Fruit fly (Drosophila melanogaster) whole organism, embryonic: ENCODE results near the gene CG10337.

Experiments
- BtbVII ChIP-seq: fragments of 200-800 bp; sonication (Bioruptor generic); optimal IDR thresholded peaks from 3 replicates; lab custom pipeline; 2017; ENCODE audit warnings: missing biosample characterization, mild to moderate bottlenecking, missing genetic modification characterization
- CG1024 ChIP-seq: fragments of 200-800 bp; sonication (Bioruptor generic); IDR thresholded peaks from 2 replicates; pipeline ENCODE4 v1.3.6; 2022; ENCODE audit warnings: missing biosample characterization, missing genetic modification characterization
- CG10959 ChIP-seq: fragments of 200-800 bp; sonication (Bioruptor generic); IDR thresholded peaks from 2 replicates; pipeline ENCODE4 v1.3.6; 2022; ENCODE audit warnings: missing biosample characterization, missing genetic modification characterization
- CG12744 ChIP-seq: fragments of 200-800 bp; sonication (Bioruptor generic); optimal IDR thresholded peaks from 2 replicates; lab custom pipeline; 2016; ENCODE audit warnings: missing biosample characterization, missing genetic modification characterization
- CG12769 ChIP-seq: fragments of 200-800 bp; sonication (Bioruptor generic); optimal IDR thresholded peaks from 2 replicates; lab custom pipeline; 2019; ENCODE audit warnings: missing biosample characterization, mild to moderate bottlenecking, missing genetic modification characterization, moderate library complexity
- CG13624 ChIP-seq: fragments of 200-800 bp; sonication (Bioruptor generic); optimal IDR thresholded peaks from 2 replicates; lab custom pipeline; 2016; ENCODE audit warnings: missing biosample characterization, missing genetic modification characterization
- CG17328 ChIP-seq: fragments of 200-800 bp; sonication (Bioruptor generic); IDR thresholded peaks from 2 replicates; pipeline ENCODE4 v1.3.6; 2022; ENCODE audit warnings: missing biosample characterization, missing genetic modification characterization
- CG18476 ChIP-seq: fragments of 200-800 bp; sonication (Bioruptor generic); optimal IDR thresholded peaks from 2 replicates; lab custom pipeline; 2016; ENCODE audit warnings: missing biosample characterization, mild to moderate bottlenecking, missing genetic modification characterization
- CG31365 ChIP-seq: fragments of 200-800 bp; sonication (Bioruptor generic); optimal IDR thresholded peaks from 2 replicates; lab custom pipeline; 2018; ENCODE audit warnings: missing biosample characterization, mild to moderate bottlenecking, missing genetic modification characterization
- CG32772 ChIP-seq: fragments of 200-800 bp; sonication (Bioruptor generic); IDR thresholded peaks from 2 replicates; pipeline ENCODE4 v1.3.6; 2022; ENCODE audit warnings: missing biosample characterization, missing genetic modification characterization
- CG34376 ChIP-seq: fragments of 200-800 bp; sonication (Bioruptor generic); optimal IDR thresholded peaks from 2 replicates; lab custom pipeline; 2018; ENCODE audit warnings: missing biosample characterization, mild to moderate bottlenecking, missing genetic modification characterization
- CG3847 ChIP-seq: fragments of 200-800 bp; sonication (Bioruptor generic); IDR thresholded peaks from 2 replicates; pipeline ENCODE4 v1.3.6; 2022; ENCODE audit warnings: missing biosample characterization, missing genetic modification characterization
- CG5953 ChIP-seq: fragments of 200-800 bp; sonication (Bioruptor generic); IDR thresholded peaks from 2 replicates; pipeline ENCODE4 v1.3.6; 2022; ENCODE audit warnings: missing biosample characterization, missing genetic modification characterization
- CG6765 ChIP-seq: fragments of 200-800 bp; sonication (Bioruptor generic); optimal IDR thresholded peaks from 3 replicates; lab custom pipeline; 2017; ENCODE audit warnings: missing biosample characterization, mild to moderate bottlenecking, missing genetic modification characterization
- CG7963 ChIP-seq: fragments of 200-800 bp; sonication (Bioruptor generic); IDR thresholded peaks from 3 replicates; pipeline ENCODE4 v1.3.6; 2022; ENCODE audit warnings: missing biosample characterization, missing genetic modification characterization; ENCODE audit not compliant: partially characterized antibody
- CG8765 ChIP-seq: fragments of 200-800 bp; sonication (Bioruptor generic); IDR thresholded peaks from 2 replicates; pipeline ENCODE4 v1.3.6; 2022; ENCODE audit warnings: missing biosample characterization, missing genetic modification characterization
- CG9932 ChIP-seq: fragments of 200-800 bp; sonication (Bioruptor generic); IDR thresholded peaks from 2 replicates; pipeline ENCODE4 v1.3.6; 2022; ENCODE audit warnings: missing biosample characterization, missing genetic modification characterization
- Camta ChIP-seq: fragments of 200-800 bp; sonication (Bioruptor generic); optimal IDR thresholded peaks from 2 replicates; lab custom pipeline; 2016; ENCODE audit warnings: missing biosample characterization, missing genetic modification characterization
- Dip2 ChIP-seq: fragments of 200-800 bp; sonication (Bioruptor generic); IDR thresholded peaks from 2 replicates; pipeline ENCODE4 v1.3.6; 2022; ENCODE audit warnings: missing biosample characterization, missing genetic modification characterization
- Hey ChIP-seq: fragments of 200-800 bp; sonication (Bioruptor generic); optimal IDR thresholded peaks from 3 replicates; lab custom pipeline; 2018; ENCODE audit warnings: missing biosample characterization, mild to moderate bottlenecking, missing genetic modification characterization
- Kr ChIP-seq: fragments of 200-800 bp; sonication (Bioruptor generic); optimal IDR thresholded peaks from 2 replicates; lab custom pipeline; 2017; ENCODE audit warnings: missing biosample characterization, mild to moderate bottlenecking, missing genetic modification characterization
- Lpt ChIP-seq: fragments of >200 bp; optimal IDR thresholded peaks from 2 replicates; lab custom pipeline; 2018; ENCODE audit warnings: missing biosample characterization, missing genetic modification characterization
- Med ChIP-seq: fragments of 200-800 bp; sonication (Bioruptor generic); peaks from one replicate; lab custom pipeline; 2016; ENCODE audit warnings: missing biosample characterization, missing genetic modification characterization, mild to moderate bottlenecking, inconsistent platforms, moderate library complexity
- Mrtf ChIP-seq: fragments of 200-800 bp; sonication (Bioruptor generic); IDR thresholded peaks from 3 replicates; pipeline ENCODE4 v1.3.6; 2022; ENCODE audit warnings: missing biosample characterization, missing genetic modification characterization
- Pdp1 ChIP-seq, 2 experiments: fragments of 200-800 bp; sonication (Bioruptor generic); optimal IDR thresholded peaks; 3 replicates each; lab custom pipeline; 2016; ENCODE audit warnings: missing biosample characterization in 2 of 2, missing genetic modification characterization in 2 of 2, mild to moderate bottlenecking in 1 of 2, moderate library complexity in 1 of 2
- Sox102F ChIP-seq: fragments of 200-800 bp; sonication (Bioruptor generic); optimal IDR thresholded peaks from 2 replicates; lab custom pipeline; 2018; ENCODE audit warnings: missing biosample characterization, mild to moderate bottlenecking, missing genetic modification characterization, moderate library complexity
- TFAM ChIP-seq: fragments of 200-800 bp; sonication (Bioruptor generic); optimal IDR thresholded peaks from 2 replicates; lab custom pipeline; 2017; ENCODE audit warnings: missing biosample characterization, missing genetic modification characterization, inconsistent platforms
- bcd ChIP-seq: fragments of 200-800 bp; sonication (Bioruptor generic); optimal IDR thresholded peaks from 2 replicates; lab custom pipeline; 2017; ENCODE audit warnings: missing biosample characterization, mild to moderate bottlenecking, missing genetic modification characterization
- cg ChIP-seq: fragments of 200-800 bp; sonication (Bioruptor generic); optimal IDR thresholded peaks from 3 replicates; lab custom pipeline; 2019; ENCODE audit warnings: missing biosample characterization, mild to moderate bottlenecking, missing genetic modification characterization, moderate library complexity
- cwo ChIP-seq: fragments of 200-800 bp; sonication (Bioruptor generic); optimal IDR thresholded peaks from 3 replicates; lab custom pipeline; 2017; ENCODE audit warnings: missing biosample characterization, missing genetic modification characterization, mild to moderate bottlenecking, moderate library complexity, missing genetic modification reagents
- dmrt11E ChIP-seq: fragments of 200-800 bp; sonication (Bioruptor generic); optimal IDR thresholded peaks from 3 replicates; lab custom pipeline; 2018; ENCODE audit warnings: missing biosample characterization, mild to moderate bottlenecking, missing genetic modification characterization, moderate library complexity
- exex ChIP-seq: fragments of 200-800 bp; sonication (Bioruptor generic); optimal IDR thresholded peaks from 4 replicates; lab custom pipeline; 2018; ENCODE audit warnings: missing biosample characterization, mild to moderate bottlenecking, missing genetic modification characterization, moderate library complexity
- gcm ChIP-seq: fragments of 200-800 bp; sonication (Bioruptor generic); optimal IDR thresholded peaks from 2 replicates; lab custom pipeline; 2019; ENCODE audit warnings: missing biosample characterization, mild to moderate bottlenecking, missing genetic modification characterization, moderate library complexity
- grn ChIP-seq: fragments of 200-800 bp; sonication (Bioruptor generic); optimal IDR thresholded peaks from 3 replicates; lab custom pipeline; 2017; ENCODE audit warnings: missing biosample characterization, missing genetic modification characterization
- mam ChIP-seq: fragments of 200-800 bp; sonication (Bioruptor generic); optimal IDR thresholded peaks from 3 replicates; lab custom pipeline; 2016; ENCODE audit warnings: missing biosample characterization, missing genetic modification characterization
- nerfin-1 ChIP-seq: fragments of 200-800 bp; sonication (Bioruptor generic); optimal IDR thresholded peaks from 3 replicates; lab custom pipeline; 2019; ENCODE audit warnings: missing biosample characterization, mild to moderate bottlenecking, missing genetic modification characterization, moderate library complexity
- odd ChIP-seq: fragments of 200-800 bp; sonication (Bioruptor generic); optimal IDR thresholded peaks from 2 replicates; lab custom pipeline; 2017; ENCODE audit warnings: missing biosample characterization, mild to moderate bottlenecking, missing genetic modification characterization
- peb ChIP-seq: fragments of 200-800 bp; sonication (Bioruptor generic); IDR thresholded peaks from 2 replicates; pipeline ENCODE4 v1.3.6; 2022; ENCODE audit warnings: missing biosample characterization, missing genetic modification characterization
- schlank ChIP-seq: fragments of 200-800 bp; sonication (Bioruptor generic); optimal IDR thresholded peaks from 2 replicates; lab custom pipeline; 2018; ENCODE audit warnings: missing biosample characterization, mild to moderate bottlenecking, missing genetic modification characterization
- scrt ChIP-seq: fragments of 200-800 bp; sonication (Bioruptor generic); optimal IDR thresholded peaks from 2 replicates; lab custom pipeline; 2018; ENCODE audit warnings: missing biosample characterization, mild to moderate bottlenecking, missing genetic modification characterization, moderate library complexity
- sd ChIP-seq: fragments of 200-800 bp; sonication (Bioruptor generic); optimal IDR thresholded peaks from 3 replicates; lab custom pipeline; 2018; ENCODE audit warnings: missing biosample characterization, mild to moderate bottlenecking, missing genetic modification characterization, moderate library complexity
- sens ChIP-seq: fragments of 200-800 bp; sonication (Bioruptor generic); peaks from one replicate; lab custom pipeline; 2016; ENCODE audit warnings: missing biosample characterization, missing genetic modification characterization
- sens-2 ChIP-seq: fragments of 200-800 bp; sonication (Bioruptor generic); IDR thresholded peaks from 2 replicates; pipeline ENCODE4 v1.3.6; 2022; ENCODE audit warnings: missing biosample characterization, missing genetic modification characterization
- shn ChIP-seq: fragments of 200-800 bp; sonication (Bioruptor generic); optimal IDR thresholded peaks from 3 replicates; lab custom pipeline; 2016; ENCODE audit warnings: missing biosample characterization, missing genetic modification characterization
- sim ChIP-seq: fragments of 200-800 bp; sonication (Bioruptor generic); IDR thresholded peaks from 2 replicates; pipeline ENCODE4 v1.3.6; 2022; ENCODE audit warnings: missing biosample characterization, missing genetic modification characterization
- slp2 ChIP-seq: fragments of 200-800 bp; sonication (Bioruptor generic); optimal IDR thresholded peaks from 2 replicates; lab custom pipeline; 2016; ENCODE audit warnings: missing biosample characterization, missing genetic modification characterization
- sug ChIP-seq: fragments of 200-800 bp; optimal IDR thresholded peaks from 2 replicates; lab custom pipeline; 2019; ENCODE audit warnings: missing biosample characterization, mild to moderate bottlenecking, missing genetic modification characterization, moderate library complexity
- tup ChIP-seq: fragments of 200-800 bp; sonication (Bioruptor generic); optimal IDR thresholded peaks from 2 replicates; lab custom pipeline; 2016; ENCODE audit warnings: missing biosample characterization, mild to moderate bottlenecking, missing genetic modification characterization, moderate library complexity
- yki ChIP-seq: fragments of >200 bp; optimal IDR thresholded peaks from 3 replicates; lab custom pipeline; 2018
- z ChIP-seq: fragments of 200-800 bp; sonication (Bioruptor generic); IDR thresholded peaks from 3 replicates; pipeline ENCODE4 v1.3.6; 2022; ENCODE audit warnings: missing biosample characterization, missing genetic modification characterization

Gene CG10337

DNA sequence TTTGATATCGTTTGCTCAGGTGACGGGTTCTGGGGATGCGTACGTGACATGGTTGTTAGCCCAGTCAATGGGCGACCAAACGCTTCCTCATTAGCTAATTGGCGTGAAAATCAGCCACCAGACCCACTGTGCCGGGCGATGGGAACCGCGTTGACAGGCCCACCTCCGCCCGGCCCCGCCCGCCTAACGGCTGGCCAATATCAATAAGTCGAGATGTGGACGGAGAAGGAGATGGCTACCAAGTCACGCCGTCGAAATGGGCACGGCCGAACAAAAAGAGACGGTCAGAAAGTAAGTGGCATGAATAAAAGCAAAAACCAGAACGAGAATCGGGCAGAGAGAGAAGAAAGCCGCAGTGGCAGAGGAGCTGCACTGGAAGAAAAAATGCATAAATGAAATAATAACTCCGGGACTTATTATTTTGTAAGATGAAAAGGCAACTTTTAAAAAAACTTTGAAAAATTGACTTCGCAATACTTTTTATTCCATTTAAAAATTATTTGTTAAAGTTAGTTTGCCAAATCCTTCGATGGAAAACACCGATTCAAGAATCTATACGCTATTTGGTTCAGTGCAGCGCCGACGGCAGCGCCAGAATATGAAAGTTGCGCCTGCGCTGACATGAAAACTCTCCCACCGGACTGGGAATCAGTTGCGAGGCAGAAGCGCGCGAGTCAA is 8.8 kb downstream of the CG10337 start, which contains the start of gene CG13082 (continued):
- TF ChIP-seq BtbVII (GFP tag; lab: Kevin White, UChicago) (no peak), CG13624 (GFP tag; lab: Kevin White, UChicago) (no peak), CG6765 (GFP tag; lab: Kevin White, UChicago) (no peak), scrt (GFP tag; lab: Kevin White, UChicago) (no peak), Sox102F (GFP tag; lab: Kevin White, UChicago) (peak; percentile 42), tup (GFP tag; lab: Kevin White, UChicago) (peak; percentile 10), CG9932 (GFP tag; lab: Robert Waterston, UW) (no peak), odd (GFP tag; lab: Kevin White, UChicago) (no peak), CG31365 (tag; lab: Kevin White, UChicago) (no peak), bcd (GFP tag; lab: Kevin White, UChicago) (peak; percentile 39), slp2 (GFP tag; lab: Kevin White, UChicago) (peak; percentile 40), sens-2 (GFP tag; lab: Robert Waterston, UW) (no peak), peb (GFP tag; lab: Robert Waterston, UW) (0 out of 2 replicates have a peak, but pooled peaks have one; percentile 38), dmrt11E (peak; percentile 74), z (GFP tag; lab: Robert Waterston, UW) (no peak), CG10959 (GFP tag; lab: Robert Waterston, UW) (0 out of 2 replicates have a peak, but pooled peaks have one; percentile 18), yki (no peak), TFAM (GFP tag; lab: Kevin White, UChicago) (no peak), mam (GFP tag; lab: Kevin White, UChicago) (no peak), CG18476 (GFP tag; lab: Kevin White, UChicago) (no peak)

dm6 chr2L:19535234-19535633 is 11.5 kb downstream of the CG10337 start, which contains the start of gene CG31697:
TSS of gene CG31697 (plus strand) at chr2L:19535448.
- peak; percentile 56 for TF ChIP-seq sens (GFP tag; lab: Kevin White, UChicago)
- TF ChIP-seq Pdp1 (GFP tag; optimal IDR thresholded peaks at IDR 0.05; lab: Kevin White, UChicago) = peak in 1 of 2 experiments; percentile 8
- TF ChIP-seq exex (tag; lab: Kevin White, UChicago) = peak; percentile 78
- TF ChIP-seq CG12744 (GFP tag; lab: Kevin White, UChicago) = no peak
- TF ChIP-seq CG17328 = no peak
- TF ChIP-seq cwo = peak; percentile 75
- no peak for TF ChIP-seq CG3847
- no peak for TF ChIP-seq CG1024 (GFP tag; lab: Robert Waterston, UW)
- no peak for TF ChIP-seq CG8765
- no peak for TF ChIP-seq cg
- peak; percentile 21 for TF ChIP-seq grn
- no peak for TF ChIP-seq Mrtf
- TF ChIP-seq CG7963 (GFP tag; lab: Robert Waterston, UW) = no peak
- TF ChIP-seq Dip2 (GFP tag; lab: Robert Waterston, UW) = no peak
- no peak for TF ChIP-seq schlank
- TF ChIP-seq Camta (GFP tag; lab: Kevin White, UChicago) = no peak
- no peak for TF ChIP-seq gcm (GFP tag; lab: Kevin White, UChicago)
- no peak for TF ChIP-seq Lpt
- no peak for TF ChIP-seq sim (GFP tag; lab: Robert Waterston, UW)
- TF ChIP-seq sd (tag; lab: Kevin White, UChicago) = peak; percentile 69
- TF ChIP-seq sug = peak; percentile 58
- peak; percentile 43 for TF ChIP-seq Med (GFP tag; lab: Kevin White, UChicago)
- TF ChIP-seq odd (GFP tag; lab: Kevin White, UChicago) = no peak
- TF ChIP-seq tup (GFP tag; lab: Kevin White, UChicago) = no peak
- TF ChIP-seq nerfin-1 (tag; lab: Kevin White, UChicago) = peak; percentile 76
- peak; percentile 68 for TF ChIP-seq Hey
- TF ChIP-seq CG5953 (GFP tag; lab: Robert Waterston, UW) = no peak
- no peak for TF ChIP-seq CG12769 (tag; lab: Kevin White, UChicago)
- TF ChIP-seq shn (GFP tag; lab: Kevin White, UChicago) = no peak
- TF ChIP-seq CG34376 = peak; percentile 35
- no peak for TF ChIP-seq CG32772 (GFP tag; lab: Robert Waterston, UW)
- TF ChIP-seq Kr (GFP tag; lab: Kevin White, UChicago) = no peak
